Fruit fly (Drosophila melanogaster): ENCODE results near the gene Phs.
A peak's percentile ranks its signal among the peaks of the same experiment; 100 is the strongest.

Phs gene

DNA sequence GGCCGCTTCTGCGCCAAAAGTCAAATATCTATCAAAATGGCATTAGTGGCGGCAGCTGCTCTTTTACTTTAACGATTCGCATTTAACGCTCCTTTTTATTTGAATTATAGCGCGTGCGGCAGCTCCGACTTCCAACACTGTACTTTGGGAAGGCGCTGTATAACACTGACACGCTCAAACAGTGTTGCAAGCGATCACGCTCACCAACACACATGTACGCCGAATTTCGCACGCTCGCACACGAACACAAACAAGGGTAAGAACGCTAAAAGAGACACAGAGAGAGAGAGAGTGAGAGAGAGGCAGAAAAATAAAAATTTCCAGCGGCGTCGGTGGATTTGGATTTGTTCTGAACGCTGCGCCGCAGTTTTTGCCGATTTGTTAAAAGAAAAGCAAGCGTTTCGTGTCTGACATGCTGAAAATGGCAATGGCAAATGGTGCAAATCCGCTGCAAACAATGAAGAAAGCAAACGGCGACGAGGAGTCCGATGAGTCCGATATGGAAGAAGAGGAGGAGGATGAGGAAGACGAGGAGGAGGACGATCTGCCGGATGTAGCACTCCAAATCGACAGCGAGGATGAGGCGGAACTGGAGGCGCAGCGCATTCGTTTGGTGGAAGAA lies at the start of gene Phs:
Gene Phs, plus strand, starts transcription at position 276 of the 622 bp plus-strand sequence.
- peak; percentile 32 for TF ChIP-seq CG17801 (GFP tag; optimal IDR thresholded peaks at IDR 0.05; ENCODE audit: partially characterized antibody)

DNA sequence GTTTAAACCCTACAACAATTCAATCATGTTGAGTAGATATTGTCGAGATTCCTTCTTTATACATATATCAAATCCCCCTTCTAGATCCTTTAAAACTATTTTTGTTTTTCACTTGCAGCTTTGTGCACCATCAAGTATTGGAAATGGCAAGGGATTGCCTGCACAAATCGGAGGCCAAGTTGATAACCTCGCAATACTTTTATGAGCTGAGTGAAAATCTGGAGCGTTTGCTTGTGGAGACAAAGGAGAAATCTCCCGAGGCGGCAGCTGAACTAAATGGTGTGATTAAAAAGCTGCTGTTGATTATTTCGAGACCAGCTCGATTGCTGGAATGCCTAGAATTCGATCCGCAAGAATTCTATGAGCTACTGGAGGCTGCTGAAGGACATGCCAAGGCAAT lies 49.1 kb upstream of the Phs start:
- no peak for TF ChIP-seq CG17801 (GFP tag; optimal IDR thresholded peaks at IDR 0.05; ENCODE audit: partially characterized antibody)

DNA sequence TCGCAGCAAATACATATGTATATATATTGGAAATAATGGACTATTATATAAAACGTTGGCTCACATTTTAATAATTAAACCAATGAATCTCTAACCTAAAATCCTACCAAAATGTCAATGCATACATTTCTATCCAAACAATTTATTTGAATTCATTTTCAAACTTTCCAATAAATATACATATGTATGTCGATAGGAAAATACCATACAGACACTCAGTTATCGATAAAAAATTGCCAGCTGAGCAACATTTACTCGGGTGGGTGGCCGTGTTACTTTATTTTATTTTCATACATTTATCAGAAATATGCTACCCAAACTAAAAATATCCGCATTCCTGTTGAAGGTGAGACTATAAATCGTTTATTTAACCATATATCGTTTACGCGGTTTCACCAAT lies 43.3 kb upstream of the Phs start, which contains the start of gene Ufsp2:
Gene Ufsp2, plus strand, starts transcription at position 214 of the 400 bp plus-strand sequence.
- no peak for TF ChIP-seq CG17801 (GFP tag; optimal IDR thresholded peaks at IDR 0.05; ENCODE audit: partially characterized antibody)

DNA sequence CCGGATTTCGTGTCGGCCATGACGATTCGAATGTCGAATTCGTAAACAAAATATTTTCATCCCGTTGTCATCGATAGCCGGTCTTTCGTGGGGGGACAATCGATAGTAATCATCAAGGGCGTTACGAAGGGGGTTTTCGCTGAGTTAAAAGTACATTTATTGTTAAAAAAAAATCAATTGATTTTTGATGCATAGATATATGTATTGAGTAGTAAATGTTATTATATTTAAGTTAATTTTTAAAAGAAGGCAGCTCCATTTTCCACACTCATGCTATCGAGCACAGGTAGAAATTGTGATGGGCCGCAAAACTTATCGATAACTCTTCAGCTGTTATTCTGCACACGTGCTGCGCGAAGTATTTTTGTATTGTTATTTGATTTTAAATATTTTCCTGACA lies 39.2 kb upstream of the Phs start, which contains the start of the genes mrn and CG12301:
Gene mrn, minus strand, starts transcription at position 51 of the 400 bp plus-strand sequence.
Gene CG12301, plus strand, starts transcription at position 314 of the 400 bp plus-strand sequence.
- TF ChIP-seq CG17801 (GFP tag; optimal IDR thresholded peaks at IDR 0.05; ENCODE audit: partially characterized antibody), result peak; percentile 44

DNA sequence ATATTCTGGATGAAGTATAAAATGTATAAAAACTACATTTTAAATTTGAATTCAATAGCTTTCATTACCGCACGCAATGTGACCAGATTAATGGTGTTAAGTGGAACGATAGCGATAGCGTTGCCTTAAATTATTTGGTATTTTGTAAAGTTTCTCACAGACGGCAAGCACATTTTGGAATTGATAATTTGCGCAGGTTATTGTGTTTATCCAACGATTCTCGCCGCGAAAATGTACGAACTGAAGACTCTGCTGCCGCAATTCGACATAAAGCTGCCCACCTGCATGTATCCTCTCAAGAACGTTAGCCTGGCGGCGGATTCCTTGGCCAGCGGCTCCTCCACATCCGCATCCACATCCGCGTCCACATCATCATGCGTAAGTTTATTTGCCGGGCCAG lies 36.2 kb upstream of the Phs start, which contains the start of gene AIMP2:
Gene AIMP2, plus strand, starts transcription at position 135 of the 400 bp plus-strand sequence.
- TF ChIP-seq CG17801 (GFP tag; optimal IDR thresholded peaks at IDR 0.05; ENCODE audit: partially characterized antibody), result no peak

dm6 chr3L:15587445-15588381 lies 32.0 kb upstream of the Phs start, which contains the start of gene CG7656:
Gene CG7656 (minus strand): TSS chr3L:15588175.
- TF ChIP-seq CG17801 (GFP tag; optimal IDR thresholded peaks at IDR 0.05; ENCODE audit: partially characterized antibody), result no peak

DNA sequence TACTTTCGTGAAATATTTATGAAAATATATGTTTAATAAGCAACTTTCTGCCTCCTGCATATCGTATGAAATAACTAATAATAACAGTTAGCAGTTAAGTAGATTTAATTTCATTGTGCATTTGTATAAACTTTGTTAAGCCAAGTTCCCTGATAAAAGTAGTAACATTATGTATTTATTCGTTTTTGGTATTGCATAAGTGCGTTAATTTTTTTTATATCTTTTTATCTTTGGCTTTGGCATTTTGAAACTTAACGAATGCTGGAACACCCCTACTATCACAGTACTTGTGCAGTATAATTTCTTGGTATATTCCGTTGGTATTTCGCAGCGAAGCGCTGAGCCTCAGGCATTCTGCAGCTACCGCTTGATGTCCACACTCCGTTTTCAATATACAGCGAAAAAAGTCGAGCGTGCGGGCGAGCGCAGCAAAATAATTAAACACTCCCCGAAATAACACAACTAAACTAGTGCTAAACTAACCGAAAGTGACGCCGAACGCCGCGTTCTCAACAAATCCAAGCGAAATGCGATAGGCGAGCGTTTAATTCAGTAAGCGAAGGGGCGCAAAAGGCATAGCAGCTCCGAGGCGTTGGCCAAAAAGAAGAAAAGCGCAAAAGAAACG lies 31.1 kb upstream of the Phs start, which contains the start of gene RhoGAP71E:
Gene RhoGAP71E, plus strand, starts transcription at position 347 of the 625 bp plus-strand sequence.
- TF ChIP-seq CG17801 (GFP tag; optimal IDR thresholded peaks at IDR 0.05; ENCODE audit: partially characterized antibody), result peak; percentile 69

DNA sequence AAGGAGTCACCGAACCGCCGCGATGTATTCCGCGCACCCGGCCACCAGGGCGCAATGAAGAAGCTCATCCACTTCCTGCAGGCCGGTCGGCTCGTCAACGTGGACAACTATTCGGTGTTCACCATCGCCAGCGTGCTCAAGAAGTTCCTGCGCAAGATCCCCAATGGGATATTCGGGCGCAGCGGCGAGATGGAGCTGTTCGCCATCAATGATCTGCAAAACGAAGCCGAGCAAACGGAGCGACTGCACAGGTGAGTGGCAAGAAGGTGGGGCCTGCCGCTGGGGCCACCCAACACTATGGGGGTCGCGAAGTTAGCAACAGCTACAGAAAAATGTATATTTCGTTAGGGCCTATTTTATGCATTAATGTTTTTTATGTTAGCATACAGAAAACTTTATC lies 30.0 kb upstream of the Phs start:
- no peak for TF ChIP-seq CG17801 (GFP tag; optimal IDR thresholded peaks at IDR 0.05; ENCODE audit: partially characterized antibody)

DNA sequence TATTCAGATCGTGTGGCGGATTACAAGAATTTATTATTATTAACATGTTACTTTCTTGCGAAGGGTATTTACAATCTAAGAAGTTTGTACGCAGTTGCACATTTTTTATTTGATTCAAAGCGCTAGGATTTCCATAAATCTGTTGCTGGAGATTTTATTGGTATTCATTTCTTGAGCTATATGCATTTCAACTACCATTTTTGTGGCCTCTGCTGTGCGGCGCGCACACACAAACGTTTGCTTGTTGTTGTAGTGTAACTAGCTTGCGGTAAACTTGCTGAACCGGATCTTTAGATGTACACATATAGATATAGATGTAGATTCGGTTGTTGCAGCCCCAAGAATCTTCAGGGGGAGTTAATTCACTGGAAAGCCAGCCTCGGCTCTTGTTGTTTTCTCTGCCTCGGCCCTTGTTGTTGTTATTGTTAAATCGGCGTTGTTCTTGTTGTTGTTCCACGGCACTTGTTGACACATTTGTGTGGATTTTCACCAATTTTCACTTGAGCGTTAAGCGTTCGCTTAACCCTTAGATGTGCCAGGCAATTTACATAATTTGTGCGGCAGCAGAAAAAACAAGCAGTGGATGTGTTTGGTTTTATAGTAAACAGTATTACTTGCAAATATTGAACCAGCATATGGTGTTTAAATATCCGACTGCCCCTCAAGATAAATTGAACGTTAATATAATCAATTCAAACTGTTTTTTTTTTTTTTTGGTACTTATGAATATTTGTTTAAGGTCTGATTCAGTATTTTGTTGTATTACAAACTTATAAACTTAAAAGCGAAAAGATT lies 28.7 kb upstream of the Phs start:
- TF ChIP-seq CG17801 (GFP tag; optimal IDR thresholded peaks at IDR 0.05; ENCODE audit: partially characterized antibody), result no peak

dm6 chr3L:15592536-15593260 lies 27.0 kb upstream of the Phs start:
- no peak for TF ChIP-seq CG17801 (GFP tag; optimal IDR thresholded peaks at IDR 0.05; ENCODE audit: partially characterized antibody)

dm6 chr3L:15593399-15593798 lies 26.3 kb upstream of the Phs start:
- no peak for TF ChIP-seq CG17801 (GFP tag; optimal IDR thresholded peaks at IDR 0.05; ENCODE audit: partially characterized antibody)

- TF ChIP-seq CG17801 (GFP tag; optimal IDR thresholded peaks at IDR 0.05; ENCODE audit: partially characterized antibody), result no peak
These were observed 25.5 kb upstream of the Phs start for dm6 chr3L:15594093-15594653.

dm6 chr3L:15595175-15595724 lies 24.5 kb upstream of the Phs start:
- TF ChIP-seq CG17801 (GFP tag; optimal IDR thresholded peaks at IDR 0.05; ENCODE audit: partially characterized antibody), result no peak
